Worm (Caenorhabditis elegans) whole organism, young adult: ENCODE measurements around the gene lmtr-3.

Source experiments
- B0261.1 ChIP-seq: sonication (generic microtip); optimal IDR thresholded peaks from 2 replicates; lab custom pipeline; 2016; ENCODE audit warnings: mild to moderate bottlenecking, missing genetic modification characterization, moderate library complexity, missing compliant biosample characterization
- F10E7.11 ChIP-seq: sonication (generic microtip); optimal IDR thresholded peaks from 2 replicates; lab custom pipeline; 2017; ENCODE audit warnings: mild to moderate bottlenecking, missing genetic modification characterization, moderate library complexity, missing compliant biosample characterization
- F33H1.4 ChIP-seq: fragments of 200-800 bp; sonication (Bioruptor generic); IDR thresholded peaks from 2 replicates; pipeline ENCODE4 v1.3.6; 2022; ENCODE audit warnings: missing genetic modification reagents, missing genetic modification characterization, missing compliant biosample characterization
- F37B4.10 ChIP-seq: fragments of 200-800 bp; sonication (Bioruptor generic); IDR thresholded peaks from 2 replicates; pipeline ENCODE4 v1.3.6; 2022; ENCODE audit warnings: missing genetic modification characterization, missing compliant biosample characterization
- F39B2.1 ChIP-seq: fragments of 200-800 bp; sonication (Bioruptor generic); IDR thresholded peaks from 2 replicates; pipeline ENCODE4 v1.3.6; 2022; ENCODE audit warnings: missing genetic modification reagents, missing genetic modification characterization, missing compliant biosample characterization
- F49E8.2 ChIP-seq: sonication (generic microtip); optimal IDR thresholded peaks from 3 replicates; lab custom pipeline; 2017; ENCODE audit warnings: missing genetic modification characterization, mild to moderate bottlenecking, missing compliant biosample characterization, antibody characterized with exemption, moderate library complexity; ENCODE audit not compliant: insufficient read depth
- Y53F4B.3 ChIP-seq: fragments of 200-800 bp; sonication (Bioruptor generic); IDR thresholded peaks from 2 replicates; pipeline ENCODE4 v1.3.6; 2022; ENCODE audit warnings: missing genetic modification reagents, missing genetic modification characterization, missing compliant biosample characterization
- Y53G8AR.9 ChIP-seq: fragments of 200-800 bp; sonication (Bioruptor generic); conservative IDR thresholded peaks from 2 replicates; pipeline ENCODE4 v1.3.6; 2022; ENCODE audit warnings: missing genetic modification reagents, missing genetic modification characterization, missing compliant biosample characterization
- Y79H2A.3 ChIP-seq: fragments of 200-800 bp; sonication (Bioruptor generic); conservative IDR thresholded peaks from 2 replicates; pipeline ENCODE4 v1.3.6; 2022; ENCODE audit warnings: missing genetic modification reagents, missing genetic modification characterization, missing compliant biosample characterization
- atf-7 ChIP-seq: sonication (generic microtip); optimal IDR thresholded peaks from 2 replicates; lab custom pipeline; 2017; ENCODE audit warnings: mild to moderate bottlenecking, missing genetic modification characterization, missing compliant biosample characterization
- cebp-2 ChIP-seq: fragments of 200-800 bp; sonication (Bioruptor generic); IDR thresholded peaks from 2 replicates; pipeline ENCODE4 v1.3.6; 2022; ENCODE audit warnings: missing genetic modification characterization, missing compliant biosample characterization
- ceh-79 ChIP-seq: sonication (generic microtip); optimal IDR thresholded peaks from 2 replicates; lab custom pipeline; 2017; ENCODE audit warnings: mild to moderate bottlenecking, missing genetic modification characterization, missing compliant biosample characterization
- chd-7 ChIP-seq: sonication (generic microtip); optimal IDR thresholded peaks from 2 replicates; lab custom pipeline; 2016; ENCODE audit warnings: mild to moderate bottlenecking, missing genetic modification characterization, moderate library complexity, missing compliant biosample characterization
- dpff-1 ChIP-seq: sonication (generic microtip); optimal IDR thresholded peaks from 2 replicates; lab custom pipeline; 2017; ENCODE audit warnings: mild to moderate bottlenecking, missing genetic modification characterization, missing compliant biosample characterization
- dpl-1 ChIP-seq: fragments of 150-350 bp; optimal IDR thresholded peaks from 2 replicates; lab custom pipeline; 2014; ENCODE audit warnings: missing biosample characterization, missing genetic modification reagents, missing genetic modification characterization
- egrh-3 ChIP-seq: fragments of 200-800 bp; sonication (Bioruptor generic); IDR thresholded peaks from 2 replicates; pipeline ENCODE4 v1.3.6; 2022; ENCODE audit warnings: missing genetic modification reagents, missing genetic modification characterization, missing compliant biosample characterization
- hmg-1.2 ChIP-seq: fragments of 200-800 bp; sonication (Bioruptor generic); IDR thresholded peaks from 2 replicates; pipeline ENCODE4 v1.3.6; 2022; ENCODE audit warnings: missing genetic modification reagents, missing genetic modification characterization, missing compliant biosample characterization
- hrde-1 ChIP-seq: sonication (generic microtip); optimal IDR thresholded peaks from 2 replicates; lab custom pipeline; 2016; ENCODE audit warnings: missing genetic modification characterization, mild to moderate bottlenecking, missing compliant biosample characterization, moderate library complexity, missing genotype, missing genetic modification reagents, borderline replicate concordance
- hsf-1 ChIP-seq: fragments of 200-800 bp; sonication (Bioruptor generic); IDR thresholded peaks from 2 replicates; pipeline ENCODE4 v1.3.6; 2022; ENCODE audit warnings: missing genetic modification reagents, missing genetic modification characterization, missing compliant biosample characterization
- let-526 ChIP-seq: fragments of 200-800 bp; sonication (Bioruptor generic); IDR thresholded peaks from 2 replicates; pipeline ENCODE4 v1.3.6; 2022; ENCODE audit warnings: missing genetic modification reagents, missing genetic modification characterization, missing compliant biosample characterization
- let-607 ChIP-seq, 2 experiments: fragments of 200-800 bp in 1 of 2; sonication (Bioruptor generic) in 1 of 2; sonication (generic microtip) in 1 of 2; optimal IDR thresholded peaks; 2 replicates each; lab custom pipeline; 2016 to 2018; ENCODE audit warnings: mild to moderate bottlenecking in 2 of 2, missing compliant biosample characterization in 2 of 2, missing genetic modification characterization in 2 of 2, moderate library complexity in 2 of 2, missing genotype in 1 of 2
- lin-26 ChIP-seq: fragments of 200-800 bp; sonication (Bioruptor generic); IDR thresholded peaks from 2 replicates; pipeline ENCODE4 v1.3.6; 2022; ENCODE audit warnings: missing genetic modification reagents, missing genetic modification characterization, missing compliant biosample characterization
- lin-40 ChIP-seq: sonication (generic microtip); optimal IDR thresholded peaks from 2 replicates; lab custom pipeline; 2016; ENCODE audit warnings: missing genetic modification characterization, mild to moderate bottlenecking, missing compliant biosample characterization, missing genotype, missing genetic modification reagents
- madf-10 ChIP-seq: sonication (generic microtip); optimal IDR thresholded peaks from 2 replicates; lab custom pipeline; 2016; ENCODE audit warnings: mild to moderate bottlenecking, missing genetic modification characterization, missing compliant biosample characterization
- madf-3 ChIP-seq: fragments of 200-800 bp; sonication (Bioruptor generic); IDR thresholded peaks from 2 replicates; pipeline ENCODE4 v1.3.6; 2022; ENCODE audit warnings: missing genetic modification reagents, missing genetic modification characterization, missing compliant biosample characterization
- madf-8 ChIP-seq: fragments of 200-800 bp; sonication (Bioruptor generic); conservative IDR thresholded peaks from 2 replicates; pipeline ENCODE4 v1.3.6; 2022; ENCODE audit warnings: missing genetic modification reagents, missing genetic modification characterization, missing compliant biosample characterization
- mxl-1 ChIP-seq: sonication (generic microtip); optimal IDR thresholded peaks from 2 replicates; lab custom pipeline; 2016; ENCODE audit warnings: missing genetic modification characterization, missing compliant biosample characterization
- nfya-1 ChIP-seq: sonication (generic microtip); optimal IDR thresholded peaks from 2 replicates; lab custom pipeline; 2017; ENCODE audit warnings: antibody characterized with exemption, missing compliant biosample characterization, missing genetic modification characterization, borderline replicate concordance; ENCODE audit not compliant: insufficient read depth
- nfyb-1 ChIP-seq: fragments of 200-800 bp; sonication (Bioruptor generic); IDR thresholded peaks from 2 replicates; pipeline ENCODE4 v1.3.6; 2022; ENCODE audit warnings: missing genetic modification reagents, missing genetic modification characterization, missing compliant biosample characterization
- nhr-120 ChIP-seq: fragments of 200-800 bp; sonication (Bioruptor generic); IDR thresholded peaks from 2 replicates; pipeline ENCODE4 v1.3.6; 2022; ENCODE audit warnings: missing genetic modification characterization, missing compliant biosample characterization
- nhr-179 ChIP-seq: sonication (generic microtip); optimal IDR thresholded peaks from 2 replicates; lab custom pipeline; 2016; ENCODE audit warnings: mild to moderate bottlenecking, missing genetic modification characterization, missing compliant biosample characterization
- nhr-80 ChIP-seq: sonication (generic microtip); optimal IDR thresholded peaks from 2 replicates; lab custom pipeline; 2016; ENCODE audit warnings: missing genetic modification characterization, missing compliant biosample characterization
- rec-8 ChIP-seq, 2 experiments: sonication (generic microtip); optimal IDR thresholded peaks; 2 replicates each; lab custom pipeline; 2016; ENCODE audit warnings: mild to moderate bottlenecking in 2 of 2, missing genetic modification characterization in 2 of 2, missing genetic modification reagents in 2 of 2, missing genotype in 2 of 2, missing biosample characterization in 1 of 2, missing compliant biosample characterization in 1 of 2, moderate library complexity in 1 of 2
- snpc-3.4 ChIP-seq: sonication (generic microtip); optimal IDR thresholded peaks from 2 replicates; lab custom pipeline; 2017; ENCODE audit warnings: missing genetic modification characterization, mild to moderate bottlenecking, missing compliant biosample characterization, antibody characterized with exemption, moderate library complexity, missing genotype, missing genetic modification reagents
- snpc-4 ChIP-seq, 5 experiments: fragments of 150-350 bp in 1 of 5; sonication (generic microtip) in 4 of 5; optimal IDR thresholded peaks; 2 replicates each; lab custom pipeline; 2014 to 2018; ENCODE audit warnings: missing genetic modification characterization in 5 of 5, missing biosample characterization in 3 of 5, antibody characterized with exemption in 2 of 5, mild to moderate bottlenecking in 2 of 5, missing compliant biosample characterization in 2 of 5, missing genotype in 2 of 5, moderate library complexity in 2 of 5, missing genetic modification reagents in 1 of 5
- somi-1 ChIP-seq: fragments of 200-800 bp; sonication (Bioruptor generic); optimal IDR thresholded peaks from 2 replicates; lab custom pipeline; 2018; ENCODE audit warnings: mild to moderate bottlenecking, missing genetic modification characterization, missing compliant biosample characterization
- sptf-2 ChIP-seq: fragments of 200-800 bp; sonication (Bioruptor generic); optimal IDR thresholded peaks from 2 replicates; lab custom pipeline; 2018; ENCODE audit warnings: mild to moderate bottlenecking, missing genetic modification characterization, missing compliant biosample characterization
- unc-62 ChIP-seq: fragments of 150-350 bp; optimal IDR thresholded peaks from 2 replicates; lab custom pipeline; 2014; ENCODE audit warnings: missing biosample characterization, missing genetic modification reagents, missing genetic modification characterization
- zfh-2 ChIP-seq: fragments of 200-800 bp; sonication (Bioruptor generic); conservative IDR thresholded peaks from 2 replicates; pipeline ENCODE4 v1.3.6; 2022; ENCODE audit warnings: missing genetic modification reagents, missing genetic modification characterization, missing compliant biosample characterization
- zim-3 ChIP-seq: sonication (generic microtip); optimal IDR thresholded peaks from 2 replicates; lab custom pipeline; 2017; ENCODE audit warnings: mild to moderate bottlenecking, missing genetic modification characterization, moderate library complexity, missing compliant biosample characterization
- ztf-25 ChIP-seq: fragments of 200-800 bp; sonication (Bioruptor generic); IDR thresholded peaks from 2 replicates; pipeline ENCODE4 v1.3.6; 2022; ENCODE audit warnings: missing genetic modification reagents, missing genetic modification characterization, missing compliant biosample characterization
- ztf-3 ChIP-seq: fragments of 200-800 bp; sonication (Bioruptor generic); optimal IDR thresholded peaks from 2 replicates; lab custom pipeline; 2018; ENCODE audit warnings: mild to moderate bottlenecking, missing genetic modification characterization, missing compliant biosample characterization
- ztf-6 ChIP-seq: fragments of 200-800 bp; sonication (Bioruptor generic); IDR thresholded peaks from 2 replicates; pipeline ENCODE4 v1.3.6; 2022; ENCODE audit warnings: missing genetic modification reagents, missing genetic modification characterization, missing compliant biosample characterization

The lmtr-3 gene

DNA sequence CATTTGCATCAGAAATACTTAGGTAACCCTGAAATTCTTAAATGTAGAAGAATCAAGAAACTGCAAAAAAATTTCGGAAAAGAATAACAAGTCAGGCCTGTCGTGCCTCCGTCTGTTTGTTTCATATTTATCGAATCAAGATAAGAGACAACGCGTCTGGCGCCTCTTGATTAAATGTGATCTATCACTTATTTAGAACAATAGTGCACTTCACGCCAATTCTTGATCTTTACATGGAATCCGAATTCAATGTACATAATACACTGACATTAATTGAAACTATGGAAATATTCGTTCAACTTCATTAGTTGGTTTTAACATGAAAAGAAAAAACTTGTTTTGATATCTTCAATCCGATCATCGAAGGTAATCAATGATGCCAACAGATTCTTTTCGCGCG, 1.5 kb upstream of the lmtr-3 start, which contains the start of gene mboa-2 (continued):
- TF ChIP-seq unc-62 (GFP tag; lab: Kevin White, UChicago) (no peak), let-607 (tag; optimal IDR thresholded peaks at IDR 0.05; lab: Kevin White, UChicago) (peak in 1 of 2 experiments; percentile 46), nhr-80 (tag; lab: Kevin White, UChicago) (peak; percentile 38), hrde-1 (peak; percentile 57), lin-26 (no peak), chd-7 (tag; lab: Kevin White, UChicago) (no peak), madf-3 (GFP tag; lab: Robert Waterston, UW) (no peak), dpff-1 (tag; lab: Kevin White, UChicago) (peak; percentile 45), F33H1.4 (GFP tag; lab: Robert Waterston, UW) (no peak), somi-1 (GFP tag; lab: Kevin White, UChicago) (peak; percentile 36), hsf-1 (GFP tag; lab: Robert Waterston, UW) (0 out of 2 replicates have a peak, but pooled peaks have one; percentile 47), madf-8 (GFP tag; lab: Robert Waterston, UW) (no peak), ztf-6 (GFP tag; lab: Robert Waterston, UW) (no peak), madf-10 (peak; percentile 9), snpc-4 (GFP tag; optimal IDR thresholded peaks at IDR 0.05; lab: Kevin White, UChicago) (no peak), snpc-4 (tag; optimal IDR thresholded peaks at IDR 0.05; lab: Kevin White, UChicago) (peak in 2 of 4 experiments; percentile 49 to 63), ztf-3 (GFP tag; lab: Kevin White, UChicago) (no peak), egrh-3 (GFP tag; lab: Robert Waterston, UW) (no peak), nfya-1 (tag; lab: Kevin White, UChicago) (no peak), snpc-3.4 (peak; percentile 33), ztf-25 (GFP tag; lab: Robert Waterston, UW) (no peak), hmg-1.2 (GFP tag; lab: Robert Waterston, UW) (peak; percentile 40), Y53G8AR.9 (GFP tag; lab: Robert Waterston, UW) (peak; percentile 72), lin-40 (peak; percentile 53), dpl-1 (GFP tag; lab: Kevin White, UChicago) (no peak), Y53F4B.3 (GFP tag; lab: Robert Waterston, UW) (no peak)
- TF ChIP-seq, all 124 proteins: peak for 30

DNA sequence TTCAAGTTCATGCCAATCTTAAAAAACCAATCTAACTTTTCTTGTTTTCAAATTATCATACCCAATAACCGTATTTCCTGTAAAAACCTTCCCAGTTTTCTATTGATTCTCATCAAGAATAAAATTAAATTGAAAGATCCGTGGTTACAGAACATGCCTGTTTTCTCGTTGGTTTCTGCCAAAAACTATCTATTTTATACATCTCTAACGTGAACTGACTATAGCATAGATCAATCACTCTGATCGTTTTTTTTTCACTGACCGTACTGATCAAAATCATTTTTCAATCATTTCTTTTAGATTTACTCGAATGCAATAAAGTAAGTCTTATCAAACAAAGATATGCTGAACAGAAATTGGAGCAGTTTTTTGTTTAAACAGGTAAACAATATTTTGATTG, 936 bp downstream of the lmtr-3 start, which contains the start of gene C06H2.2:
TSS of gene C06H2.2 (plus strand) at position 301 of the 400 bp plus-strand sequence.
- TF ChIP-seq ceh-79 (tag; lab: Kevin White, UChicago) (no peak), F39B2.1 (GFP tag; lab: Robert Waterston, UW) (no peak), B0261.1 (tag; lab: Kevin White, UChicago) (no peak), rec-8 (tag; optimal IDR thresholded peaks at IDR 0.05; lab: Kevin White, UChicago) (no peak), F10E7.11 (tag; lab: Kevin White, UChicago) (no peak), atf-7 (tag; lab: Kevin White, UChicago) (no peak), F37B4.10 (GFP tag; lab: Robert Waterston, UW) (no peak)

DNA sequence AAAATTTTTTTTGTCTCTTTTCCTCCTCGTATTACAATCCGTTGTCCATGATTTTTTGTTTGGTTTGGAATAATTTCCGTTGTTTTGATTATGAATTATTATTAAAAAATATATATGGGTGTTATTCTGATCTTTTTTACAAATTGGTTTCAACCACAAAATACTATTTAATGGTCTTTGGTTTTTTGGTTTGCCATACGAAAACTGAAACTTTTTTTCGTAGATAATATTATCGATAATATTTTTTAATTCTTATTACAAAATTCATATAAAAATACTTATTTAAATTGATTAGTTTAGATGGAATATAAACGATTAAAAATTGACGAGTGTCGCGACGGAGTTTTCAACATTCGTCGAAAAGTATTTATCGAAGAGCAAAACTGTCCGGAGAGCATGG, 3.2 kb downstream of the lmtr-3 start, which contains the start of gene jmjd-5:
TSS of gene jmjd-5 (plus strand) at position 301 of the 400 bp plus-strand sequence.
- no peak for TF ChIP-seq let-526 (GFP tag; lab: Robert Waterston, UW)
- TF ChIP-seq hmg-1.2 (GFP tag; lab: Robert Waterston, UW): no peak
- TF ChIP-seq F49E8.2 (tag; lab: Kevin White, UChicago): no peak
- no peak for TF ChIP-seq sptf-2 (GFP tag; lab: Kevin White, UChicago)
- no peak for TF ChIP-seq mxl-1
- no peak for TF ChIP-seq nhr-120 (GFP tag; lab: Robert Waterston, UW)
- no peak for TF ChIP-seq cebp-2 (GFP tag; lab: Robert Waterston, UW)
- TF ChIP-seq zfh-2 (GFP tag; lab: Robert Waterston, UW): no peak
- no peak for TF ChIP-seq zim-3 (tag; lab: Kevin White, UChicago)
- no peak for TF ChIP-seq nfyb-1 (GFP tag; lab: Robert Waterston, UW)
- TF ChIP-seq Y79H2A.3: no peak
- no peak for TF ChIP-seq nhr-179 (tag; lab: Kevin White, UChicago)
